Fruit fly (Drosophila melanogaster) whole organism, embryonic: ENCODE data around the gene CG14515.
A peak's percentile ranks its signal among the peaks of the same experiment; 100 is the strongest.

Experiments
- BEAF-32 ChIP-seq: fragments of 200-800 bp; sonication (Bioruptor generic); optimal IDR thresholded peaks from 3 replicates; lab custom pipeline; 2017; ENCODE audit warnings: missing biosample characterization, missing genetic modification characterization, mild to moderate bottlenecking, moderate library complexity, missing genetic modification reagents
- CG1024 ChIP-seq: fragments of 200-800 bp; sonication (Bioruptor generic); IDR thresholded peaks from 2 replicates; pipeline ENCODE4 v1.3.6; 2022; ENCODE audit warnings: missing biosample characterization, missing genetic modification characterization
- CG10267 ChIP-seq: fragments of 200-800 bp; sonication (Bioruptor generic); optimal IDR thresholded peaks from 2 replicates; lab custom pipeline; 2018; ENCODE audit warnings: missing biosample characterization, mild to moderate bottlenecking, missing genetic modification characterization, moderate library complexity
- CG11560 ChIP-seq: fragments of 200-800 bp; sonication (Bioruptor generic); IDR thresholded peaks from 3 replicates; pipeline ENCODE4 v1.3.6; 2022; ENCODE audit warnings: missing biosample characterization, missing genetic modification characterization
- CG12769 ChIP-seq: fragments of 200-800 bp; sonication (Bioruptor generic); optimal IDR thresholded peaks from 2 replicates; lab custom pipeline; 2019; ENCODE audit warnings: missing biosample characterization, mild to moderate bottlenecking, missing genetic modification characterization, moderate library complexity
- CG13624 ChIP-seq: fragments of 200-800 bp; sonication (Bioruptor generic); optimal IDR thresholded peaks from 2 replicates; lab custom pipeline; 2016; ENCODE audit warnings: missing biosample characterization, missing genetic modification characterization
- CG1792 ChIP-seq: fragments of 200-800 bp; sonication (Bioruptor generic); optimal IDR thresholded peaks from 2 replicates; lab custom pipeline; 2016; ENCODE audit warnings: missing biosample characterization, missing genetic modification characterization
- CG2199 ChIP-seq: fragments of 200-800 bp; sonication (Bioruptor generic); IDR thresholded peaks from 3 replicates; pipeline ENCODE4 v1.3.6; 2022; ENCODE audit warnings: missing biosample characterization, missing genetic modification characterization
- CG30403 ChIP-seq: fragments of 200-800 bp; sonication (Bioruptor generic); optimal IDR thresholded peaks from 3 replicates; lab custom pipeline; 2016; ENCODE audit warnings: missing biosample characterization, missing genetic modification characterization
- CG3163 ChIP-seq: fragments of 200-800 bp; sonication (Bioruptor generic); optimal IDR thresholded peaks from 3 replicates; lab custom pipeline; 2016; ENCODE audit warnings: missing biosample characterization, missing genetic modification characterization
- CG4360 ChIP-seq: fragments of 200-800 bp; sonication (Bioruptor generic); IDR thresholded peaks from 2 replicates; pipeline ENCODE4 v1.3.6; 2022; ENCODE audit warnings: missing biosample characterization, missing genetic modification characterization
- CG7357 ChIP-seq: fragments of 200-800 bp; sonication (Bioruptor generic); IDR thresholded peaks from 3 replicates; pipeline ENCODE4 v1.3.6; 2022; ENCODE audit warnings: missing biosample characterization, missing genetic modification characterization
- CG8290 ChIP-seq, 3 experiments: fragments of 200-800 bp; sonication (Bioruptor generic); optimal IDR thresholded peaks; 2 replicates each; lab custom pipeline; 2016 to 2019; ENCODE audit warnings: missing biosample characterization in 3 of 3, missing genetic modification characterization in 3 of 3, mild to moderate bottlenecking in 2 of 3, moderate library complexity in 1 of 3
- CG8478 ChIP-seq: fragments of >200 bp; optimal IDR thresholded peaks from 2 replicates; lab custom pipeline; 2018
- CG9797 ChIP-seq: fragments of 200-800 bp; sonication (Bioruptor generic); optimal IDR thresholded peaks from 3 replicates; lab custom pipeline; 2018; ENCODE audit warnings: missing biosample characterization, mild to moderate bottlenecking, missing genetic modification characterization
- CG9876 ChIP-seq: fragments of 200-800 bp; sonication (Bioruptor generic); optimal IDR thresholded peaks from 2 replicates; lab custom pipeline; 2016; ENCODE audit warnings: missing biosample characterization, missing genetic modification characterization
- CG9932 ChIP-seq: fragments of 200-800 bp; sonication (Bioruptor generic); IDR thresholded peaks from 2 replicates; pipeline ENCODE4 v1.3.6; 2022; ENCODE audit warnings: missing biosample characterization, missing genetic modification characterization
- Camta ChIP-seq: fragments of 200-800 bp; sonication (Bioruptor generic); optimal IDR thresholded peaks from 2 replicates; lab custom pipeline; 2016; ENCODE audit warnings: missing biosample characterization, missing genetic modification characterization
- Hand ChIP-seq: fragments of 200-800 bp; sonication (Bioruptor generic); optimal IDR thresholded peaks from 2 replicates; lab custom pipeline; 2017; ENCODE audit warnings: mild to moderate bottlenecking, missing biosample characterization, missing genetic modification reagents, missing genetic modification characterization
- Trl ChIP-seq, 3 experiments: fragments of >200 bp in 2 of 3; fragments of 200-800 bp in 1 of 3; sonication (Bioruptor generic) in 1 of 3; optimal IDR thresholded peaks; 2 replicates in 1 of 3; 3 replicates in 2 of 3; lab custom pipeline; 2016 to 2017; ENCODE audit warnings: missing biosample characterization in 1 of 3, missing genetic modification characterization in 1 of 3
- amos ChIP-seq: fragments of 200-800 bp; sonication (Bioruptor generic); IDR thresholded peaks from 2 replicates; pipeline ENCODE4 v1.3.6; 2022; ENCODE audit warnings: missing biosample characterization, missing genetic modification characterization; ENCODE audit not compliant: partially characterized antibody
- btn ChIP-seq: fragments of 200-800 bp; sonication (Bioruptor generic); optimal IDR thresholded peaks from 2 replicates; lab custom pipeline; 2016; ENCODE audit warnings: missing biosample characterization, missing genetic modification characterization
- cg ChIP-seq: fragments of 200-800 bp; sonication (Bioruptor generic); optimal IDR thresholded peaks from 3 replicates; lab custom pipeline; 2019; ENCODE audit warnings: missing biosample characterization, mild to moderate bottlenecking, missing genetic modification characterization, moderate library complexity
- chinmo ChIP-seq: fragments of 200-800 bp; sonication (Bioruptor generic); IDR thresholded peaks from 4 replicates; pipeline ENCODE4 v1.3.6; 2022; ENCODE audit warnings: missing biosample characterization, missing genetic modification characterization; ENCODE audit not compliant: partially characterized antibody
- corto ChIP-seq: fragments of 200-800 bp; sonication (Bioruptor generic); optimal IDR thresholded peaks from 2 replicates; lab custom pipeline; 2016; ENCODE audit warnings: missing biosample characterization, mild to moderate bottlenecking, missing genetic modification characterization, moderate library complexity
- croc ChIP-seq: fragments of 200-800 bp; sonication (Bioruptor generic); conservative IDR thresholded peaks from 3 replicates; pipeline ENCODE4 v1.3.6; 2022; ENCODE audit warnings: missing biosample characterization, missing genetic modification characterization
- dmrt99B ChIP-seq: fragments of 200-800 bp; sonication (Bioruptor generic); optimal IDR thresholded peaks from 2 replicates; lab custom pipeline; 2018; ENCODE audit warnings: missing biosample characterization, mild to moderate bottlenecking, missing genetic modification characterization, moderate library complexity
- fu2 ChIP-seq: fragments of 200-800 bp; sonication (Bioruptor generic); optimal IDR thresholded peaks from 2 replicates; lab custom pipeline; 2016; ENCODE audit warnings: missing biosample characterization, missing genetic modification characterization
- gro ChIP-seq: fragments of 200-800 bp; sonication (Bioruptor generic); optimal IDR thresholded peaks from 2 replicates; lab custom pipeline; 2016; ENCODE audit warnings: missing biosample characterization, missing genetic modification characterization
- prd ChIP-seq, 3 experiments: fragments of >200 bp in 2 of 3; fragments of 200-800 bp in 1 of 3; sonication (Bioruptor generic) in 1 of 3; optimal IDR thresholded peaks in 2 of 3; IDR thresholded peaks in 1 of 3; 2 replicates in 2 of 3; 3 replicates in 1 of 3; pipeline versions ENCODE4 v1.3.6 to Lab custom; 2017 to 2022; ENCODE audit warnings: missing biosample characterization in 1 of 3, missing genetic modification characterization in 1 of 3
- repo ChIP-seq: fragments of 200-800 bp; sonication (Bioruptor generic); optimal IDR thresholded peaks from 2 replicates; lab custom pipeline; 2016; ENCODE audit warnings: missing biosample characterization, missing genetic modification characterization
- rib ChIP-seq: fragments of 200-800 bp; sonication (Bioruptor generic); IDR thresholded peaks from 2 replicates; pipeline ENCODE4 v1.3.6; 2022; ENCODE audit warnings: missing biosample characterization, missing genetic modification characterization
- sens ChIP-seq: fragments of 200-800 bp; sonication (Bioruptor generic); peaks from one replicate; lab custom pipeline; 2016; ENCODE audit warnings: missing biosample characterization, missing genetic modification characterization
- stwl ChIP-seq: fragments of 200-800 bp; sonication (Bioruptor generic); optimal IDR thresholded peaks from 3 replicates; lab custom pipeline; 2018; ENCODE audit warnings: missing biosample characterization, mild to moderate bottlenecking, missing genetic modification characterization, moderate library complexity

CG14515 gene

DNA sequence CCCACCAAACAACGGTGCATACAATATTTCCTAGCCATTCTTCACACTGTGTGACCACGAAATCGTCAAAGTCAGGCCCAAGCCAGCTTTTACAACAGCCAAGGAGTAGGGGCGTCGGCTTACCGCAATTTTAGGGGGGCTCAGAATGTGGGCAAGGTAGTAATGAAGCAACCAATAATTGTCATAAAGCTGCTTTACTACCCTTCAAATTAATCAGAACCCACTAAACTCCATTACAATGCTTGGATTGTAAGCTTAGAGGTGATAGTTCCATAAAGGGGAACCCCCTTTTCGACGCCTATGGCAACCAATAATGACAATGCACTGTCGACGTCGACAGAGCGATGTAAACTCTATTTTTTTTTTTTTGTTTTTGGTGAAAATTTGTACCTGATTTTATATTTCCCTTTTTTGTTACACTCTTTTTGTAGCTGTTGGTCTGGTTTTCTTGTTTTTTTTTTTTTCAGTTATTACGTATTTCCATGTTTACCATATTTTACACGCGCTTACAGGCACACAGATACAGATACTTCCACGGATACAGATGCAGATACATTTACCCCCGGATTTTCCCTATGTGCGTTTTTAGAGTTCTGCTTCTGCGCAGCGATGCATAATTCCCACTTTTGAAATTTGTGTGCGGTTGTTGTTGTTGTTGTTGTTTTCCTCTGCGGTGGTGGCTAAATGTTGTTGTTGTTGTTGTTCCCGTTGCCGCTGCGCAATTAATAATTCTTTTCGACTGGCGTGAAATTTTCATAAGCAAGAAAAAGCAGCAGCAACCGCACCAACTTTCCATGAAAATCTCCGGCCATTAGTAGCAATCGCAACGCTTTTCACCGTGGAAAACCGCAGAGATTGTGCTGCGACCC, 7.5 kb downstream of the CG14515 start (continued):
- TF ChIP-seq prd (optimal IDR thresholded peaks at IDR 0.05; lab: Kevin White, UChicago) (no peak), prd (GFP tag; IDR thresholded peaks at IDR 0.05; lab: Robert Waterston, UW) (peak; percentile 88), CG9876 (GFP tag; lab: Kevin White, UChicago) (peak; percentile 64), CG1024 (peak; percentile 57; the same call in 1 of the 2 replicates), gro (GFP tag; lab: Kevin White, UChicago) (no peak), BEAF-32 (GFP tag; lab: Kevin White, UChicago) (no peak), amos (GFP tag; lab: Robert Waterston, UW) (no peak), Camta (GFP tag; lab: Kevin White, UChicago) (peak; percentile 69), CG1792 (GFP tag; lab: Kevin White, UChicago) (peak; percentile 45), CG8290 (GFP tag; optimal IDR thresholded peaks at IDR 0.05; lab: Kevin White, UChicago) (peak; percentile 77), CG8290 (tag; optimal IDR thresholded peaks at IDR 0.05; lab: Kevin White, UChicago) (peak; percentile 10 to 87), cg (GFP tag; lab: Kevin White, UChicago) (peak; percentile 54), CG13624 (GFP tag; lab: Kevin White, UChicago) (peak; percentile 19), CG7357 (GFP tag; lab: Robert Waterston, UW) (peak; percentile 64; the same call in 2 of the 3 replicates), CG9932 (no peak), CG9797 (GFP tag; lab: Kevin White, UChicago) (no peak), Hand (no peak), corto (no peak), croc (peak; percentile 78), CG30403 (peak; percentile 72), dmrt99B (tag; lab: Kevin White, UChicago) (peak; percentile 88)
- TF ChIP-seq, all 482 proteins: peak for 348

DNA sequence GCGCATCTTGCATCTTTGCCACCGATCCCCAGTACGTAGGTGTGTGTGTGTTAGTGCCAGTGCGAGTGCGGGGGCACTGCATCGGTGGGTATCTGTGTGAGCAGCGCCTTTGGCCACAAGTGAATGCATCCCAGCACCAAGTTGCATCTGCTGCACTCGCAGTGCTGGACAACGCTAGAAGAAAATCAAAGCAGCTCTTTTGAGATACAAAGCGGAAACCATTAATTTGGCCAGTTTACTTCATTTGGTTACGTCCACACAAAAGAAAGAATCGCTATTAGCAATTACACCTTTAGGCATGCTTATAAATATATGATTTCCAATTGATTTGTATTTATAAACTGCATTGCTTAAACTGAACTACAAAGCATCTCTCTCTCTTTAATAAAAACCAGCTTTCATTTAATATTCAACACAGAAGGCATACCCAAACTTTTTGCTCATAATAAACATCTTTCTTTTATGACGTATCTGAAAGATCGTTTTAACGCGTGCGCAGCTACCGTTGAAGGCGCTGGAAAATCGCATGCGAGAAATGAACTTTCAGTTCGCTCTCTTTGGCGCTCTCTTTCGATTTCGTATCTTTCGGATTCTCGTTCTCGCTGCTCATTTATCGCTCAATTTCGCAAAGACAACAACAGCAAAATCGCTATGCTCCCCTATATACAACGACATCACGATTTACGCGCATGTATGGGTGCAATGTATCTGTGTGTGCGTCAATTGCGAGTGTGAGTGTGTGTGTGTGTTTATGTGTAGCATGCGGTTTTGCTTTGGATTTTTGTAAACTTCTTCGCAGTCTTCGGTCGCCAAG, 9.0 kb downstream of the CG14515 start:
- no peak for TF ChIP-seq repo (GFP tag; lab: Kevin White, UChicago)
- peak; percentile 80 for TF ChIP-seq CG3163
- peak; percentile 17 for TF ChIP-seq CG10267 (tag; lab: Kevin White, UChicago)
- peak; percentile 60 for TF ChIP-seq CG4360
- TF ChIP-seq btn (GFP tag; lab: Kevin White, UChicago) = no peak
- TF ChIP-seq stwl = peak; percentile 78
- peak; percentile 13 for TF ChIP-seq CG12769 (tag; lab: Kevin White, UChicago)
- TF ChIP-seq CG2199 (GFP tag; lab: Robert Waterston, UW) = 0 out of 3 replicates have a peak, but pooled peaks have one; percentile 38
- peak; percentile 77 for TF ChIP-seq sens
- TF ChIP-seq CG11560 = no peak
- TF ChIP-seq chinmo (GFP tag; lab: Robert Waterston, UW) = peak; percentile 81; the same call in 3 of the 4 replicates
- TF ChIP-seq rib (GFP tag; lab: Robert Waterston, UW) = peak; percentile 22; the same call in 1 of the 2 replicates
- no peak for TF ChIP-seq fu2 (GFP tag; lab: Kevin White, UChicago)
- peak; percentile 41 to 77 for TF ChIP-seq Trl (optimal IDR thresholded peaks at IDR 0.05; lab: Kevin White, UChicago)
- no peak for TF ChIP-seq Trl (GFP tag; optimal IDR thresholded peaks at IDR 0.05; lab: Kevin White, UChicago)
- peak; percentile 16 for TF ChIP-seq CG8478 (lab: Kevin White, UChicago)
- TF ChIP-seq cg (GFP tag; lab: Kevin White, UChicago) = peak; percentile 84
